Fruit fly (Drosophila melanogaster): Measurements from ENCODE around the gene CG6216.

dm6 chr3L:11124841-11125240, 25.7 kb downstream of the CG6216 start:
- TF ChIP-seq CG8478 (optimal IDR thresholded peaks at IDR 0.05) = no peak
- no peak for TF ChIP-seq Dll (optimal IDR thresholded peaks at IDR 0.05)
